Worm (Caenorhabditis elegans): ENCODE measurements around the gene F32D8.4.

- TF ChIP-seq unc-62 (GFP tag; optimal IDR thresholded peaks at IDR 0.05) (no peak), snpc-4 (tag; optimal IDR thresholded peaks at IDR 0.05) (no peak), elt-1 (tag; optimal IDR thresholded peaks at IDR 0.05; ENCODE audit: borderline replicate concordance, insufficient read depth) (no peak), nhr-237 (tag; optimal IDR thresholded peaks at IDR 0.05) (no peak), lsy-2 (tag; optimal IDR thresholded peaks at IDR 0.05) (no peak), pha-4 (tag; optimal IDR thresholded peaks at IDR 0.05) (no peak), elt-3 (tag; optimal IDR thresholded peaks at IDR 0.05) (no peak), ham-2 (GFP tag; optimal IDR thresholded peaks at IDR 0.05) (no peak), hlh-1 (tag; optimal IDR thresholded peaks at IDR 0.05) (no peak), lin-32 (GFP tag; optimal IDR thresholded peaks at IDR 0.05) (no peak), nhr-76 (tag; optimal IDR thresholded peaks at IDR 0.05) (no peak)
These were observed 4.3 kb downstream of the F32D8.4 start, which contains the start of gene F32D8.11 for ce11 chrV:10889036-10889435.

Measured in whole organism, mixed stage, embryonic.